Worm (Caenorhabditis elegans) whole organism, mixed stage, embryonic: Measurements from ENCODE around the gene C29F7.10.
"Not testable (repeated sequence)": the region's sequence is repeated elsewhere in the genome, so short reads cannot be mapped to it uniquely, and the experiment has no call there.

ENCODE experiments used
- elt-1 ChIP-seq: sonication (generic microtip); optimal IDR thresholded peaks from 2 replicates; lab custom pipeline; 2017; ENCODE audit warnings: missing genetic modification characterization, mild to moderate bottlenecking, missing compliant biosample characterization, antibody characterized with exemption, moderate library complexity, borderline replicate concordance; ENCODE audit not compliant: insufficient read depth
- lin-13 ChIP-seq: fragments of 150-350 bp; optimal IDR thresholded peaks from 2 replicates; lab custom pipeline; 2014; ENCODE audit warnings: missing biosample characterization, missing genetic modification characterization
- mab-5 ChIP-seq: fragments of 150-350 bp; optimal IDR thresholded peaks from 2 replicates; lab custom pipeline; 2014; ENCODE audit warnings: missing biosample characterization, missing genetic modification characterization
- nhr-12 ChIP-seq: fragments of 150-350 bp; optimal IDR thresholded peaks from 2 replicates; lab custom pipeline; 2014; ENCODE audit warnings: missing biosample characterization, missing genetic modification characterization
- nhr-237 ChIP-seq: fragments of 150-350 bp; optimal IDR thresholded peaks from 2 replicates; lab custom pipeline; 2014; ENCODE audit warnings: missing biosample characterization, missing genetic modification characterization
- nhr-28 ChIP-seq: fragments of 150-350 bp; optimal IDR thresholded peaks from 2 replicates; lab custom pipeline; 2014; ENCODE audit warnings: missing biosample characterization, missing genetic modification characterization
- nhr-76 ChIP-seq: sonication (generic microtip); optimal IDR thresholded peaks from 2 replicates; lab custom pipeline; 2017; ENCODE audit warnings: missing biosample characterization, missing genetic modification characterization
- pha-4 ChIP-seq: fragments of 150-350 bp; optimal IDR thresholded peaks from 2 replicates; lab custom pipeline; 2018; ENCODE audit warnings: missing biosample characterization, missing genetic modification reagents, missing genetic modification characterization
- snpc-4 ChIP-seq: fragments of 150-350 bp; optimal IDR thresholded peaks from 2 replicates; lab custom pipeline; 2014; ENCODE audit warnings: missing biosample characterization, missing genetic modification characterization
- sptf-1 ChIP-seq: sonication (generic microtip); optimal IDR thresholded peaks from 2 replicates; lab custom pipeline; 2017; ENCODE audit warnings: mild to moderate bottlenecking, missing genetic modification characterization, moderate library complexity, missing compliant biosample characterization
- unc-120 ChIP-seq: sonication (generic microtip); optimal IDR thresholded peaks from 2 replicates; lab custom pipeline; 2017; ENCODE audit warnings: missing genetic modification characterization, missing compliant biosample characterization; ENCODE audit not compliant: poor library complexity, severe bottlenecking
- unc-39 ChIP-seq: fragments of 150-350 bp; optimal IDR thresholded peaks from 2 replicates; lab custom pipeline; 2014; ENCODE audit warnings: missing biosample characterization, missing genetic modification characterization
- zip-8 ChIP-seq: fragments of 150-350 bp; optimal IDR thresholded peaks from 2 replicates; lab custom pipeline; 2014; ENCODE audit warnings: missing biosample characterization, missing genetic modification characterization

DNA sequence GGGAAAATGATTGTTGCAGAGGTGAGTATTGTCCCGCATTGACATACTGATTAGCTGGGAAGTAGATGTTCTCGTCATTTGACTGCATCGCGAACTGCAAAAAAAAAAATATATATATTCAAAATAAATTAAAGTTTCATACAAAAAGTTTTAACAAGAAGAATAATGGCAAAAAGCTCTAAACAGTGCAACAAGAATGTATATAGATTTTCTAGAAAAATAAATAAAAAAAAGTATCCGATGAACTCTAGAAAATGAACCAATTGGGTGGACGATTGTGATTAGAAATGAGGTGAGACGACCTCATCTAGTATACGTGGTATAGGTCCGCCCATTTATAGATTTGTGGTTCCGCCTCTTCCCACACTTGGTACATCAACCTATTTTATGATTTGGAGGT, 2.5 kb downstream of the C29F7.10 start, which contains the start of gene fkh-4:
- not testable (repeated sequence) for TF ChIP-seq nhr-237 (tag; lab: Kevin White, UChicago); nhr-12 (tag; lab: Kevin White, UChicago); pha-4; nhr-28 (tag; lab: Kevin White, UChicago); unc-120; snpc-4 (tag; lab: Kevin White, UChicago); lin-13 (tag; lab: Kevin White, UChicago); sptf-1 (tag; lab: Kevin White, UChicago); nhr-76; elt-1 (tag; lab: Kevin White, UChicago); mab-5; zip-8 (tag; lab: Kevin White, UChicago); unc-39 (tag; lab: Kevin White, UChicago)
